Worm (Caenorhabditis elegans): ENCODE data around the gene xnd-1.
A peak's percentile ranks its signal among the peaks of the same experiment; 100 is the strongest.

xnd-1 gene

ce11 chrIII:5635179-5635578 lies 30.9 kb downstream of the xnd-1 start, which contains the start of gene ckk-1 (continued):
- no peak for TF ChIP-seq nhr-28 (tag; optimal IDR thresholded peaks at IDR 0.05)
- no peak for TF ChIP-seq lin-14 (GFP tag; optimal IDR thresholded peaks at IDR 0.05)
- TF ChIP-seq hlh-17 (GFP tag; optimal IDR thresholded peaks at IDR 0.05; ENCODE audit: borderline replicate concordance) = no peak
- TF ChIP-seq nhr-12 (tag; optimal IDR thresholded peaks at IDR 0.05) = no peak

DNA sequence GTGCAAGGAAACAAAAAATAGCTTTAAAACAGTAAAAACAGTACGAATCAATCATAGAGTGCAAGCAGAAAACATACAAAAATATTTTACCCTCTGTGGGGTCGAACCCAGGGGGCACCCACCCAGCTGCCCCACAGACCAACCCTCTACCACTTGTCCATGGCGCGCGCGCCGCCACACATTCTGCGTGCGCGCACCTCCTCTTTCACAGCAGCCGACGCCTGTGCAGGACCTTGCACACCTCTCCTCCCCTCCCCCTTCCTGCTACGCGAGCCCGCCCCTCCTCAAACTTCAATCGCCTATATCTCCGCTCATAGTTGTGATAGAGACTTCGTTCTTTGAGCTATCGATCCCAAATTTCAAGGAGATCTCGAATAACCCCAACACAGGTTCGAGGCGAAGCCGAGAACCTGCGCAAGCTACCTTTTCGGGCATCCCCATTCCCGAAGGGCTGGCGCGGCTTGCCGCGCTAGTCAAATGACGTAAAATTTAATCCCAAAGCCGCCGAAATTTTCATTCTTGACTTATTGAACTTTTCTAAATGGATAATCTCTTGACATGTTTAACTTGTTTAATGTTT lies 33.1 kb downstream of the xnd-1 start:
- TF ChIP-seq unc-98 (GFP tag; IDR thresholded peaks at IDR 0.05) (0 out of 2 replicates have a peak, but pooled peaks have one; percentile 31), nhr-71 (tag; optimal IDR thresholded peaks at IDR 0.05) (peak; percentile 24), rnt-1 (tag; optimal IDR thresholded peaks at IDR 0.05) (peak; percentile 51), lin-14 (GFP tag; optimal IDR thresholded peaks at IDR 0.05) (peak; percentile 23), snpc-4 (tag; optimal IDR thresholded peaks at IDR 0.05) (peak; percentile 53), nhr-19 (GFP tag; conservative IDR thresholded peaks at IDR 0.05) (peak; percentile 90), mab-9 (GFP tag; IDR thresholded peaks at IDR 0.05) (peak; percentile 72; the same call in 1 of the 2 replicates), isw-1 (GFP tag; IDR thresholded peaks at IDR 0.05) (peak; percentile 30; the same call in 1 of the 2 replicates), grh-1 (GFP tag; IDR thresholded peaks at IDR 0.05) (peak; percentile 81), ceh-88 (GFP tag; IDR thresholded peaks at IDR 0.05) (peak; percentile 52; the same call in 1 of the 2 replicates)

- no peak for TF ChIP-seq hlh-4 (tag; optimal IDR thresholded peaks at IDR 0.05)
- peak; percentile 27 for TF ChIP-seq isw-1 (GFP tag; IDR thresholded peaks at IDR 0.05)
- TF ChIP-seq pag-3 (tag; optimal IDR thresholded peaks at IDR 0.05; ENCODE audit: borderline replicate concordance, insufficient read depth) = no peak
- peak in 1 of 3 experiments; percentile 28 for TF ChIP-seq dpl-1 (GFP tag; optimal IDR thresholded peaks at IDR 0.05)
- no peak for TF ChIP-seq sptf-1 (tag; optimal IDR thresholded peaks at IDR 0.05)
- TF ChIP-seq pqm-1 (tag; optimal IDR thresholded peaks at IDR 0.05) = no peak
- no peak for TF ChIP-seq unc-62 (GFP tag; optimal IDR thresholded peaks at IDR 0.05)
- TF ChIP-seq fkh-8 (tag; optimal IDR thresholded peaks at IDR 0.05) = peak; percentile 94
- peak; percentile 38 for TF ChIP-seq tbx-2 (tag; optimal IDR thresholded peaks at IDR 0.05)
- no peak for TF ChIP-seq jun-1 (tag; optimal IDR thresholded peaks at IDR 0.05)
- no peak for TF ChIP-seq ama-1 (optimal IDR thresholded peaks at IDR 0.05)
- no peak for TF ChIP-seq ztf-4 (tag; optimal IDR thresholded peaks at IDR 0.05)
- TF ChIP-seq snu-23 (GFP tag; optimal IDR thresholded peaks at IDR 0.05) = peak; percentile 51
- peak; percentile 34 for TF ChIP-seq mef-2 (tag; optimal IDR thresholded peaks at IDR 0.05)
- no peak for TF ChIP-seq elt-3 (tag; optimal IDR thresholded peaks at IDR 0.05)
- no peak for TF ChIP-seq C34B4.2 (tag; optimal IDR thresholded peaks at IDR 0.05)
- TF ChIP-seq xbp-1 (tag; optimal IDR thresholded peaks at IDR 0.05) = peak; percentile 28
- TF ChIP-seq nhr-19 (GFP tag; conservative IDR thresholded peaks at IDR 0.05) = no peak
- peak; percentile 86 for TF ChIP-seq lin-14 (GFP tag; optimal IDR thresholded peaks at IDR 0.05)
- peak; percentile 36 for TF ChIP-seq fos-1 (tag; optimal IDR thresholded peaks at IDR 0.05)
- no peak for TF ChIP-seq unc-30 (tag; optimal IDR thresholded peaks at IDR 0.05)
- TF ChIP-seq unc-98 (GFP tag; IDR thresholded peaks at IDR 0.05) = no peak
- TF ChIP-seq egl-13 (tag; optimal IDR thresholded peaks at IDR 0.05) = peak; percentile 57
- TF ChIP-seq ceh-90 (tag; optimal IDR thresholded peaks at IDR 0.05) = no peak
- TF ChIP-seq lsy-2 (tag; optimal IDR thresholded peaks at IDR 0.05) = peak; percentile 43 to 62
- peak; percentile 2 for TF ChIP-seq lin-13 (GFP tag; optimal IDR thresholded peaks at IDR 0.05)
- peak; percentile 74 for TF ChIP-seq nhr-47 (tag; optimal IDR thresholded peaks at IDR 0.05)
- TF ChIP-seq tlp-1 (tag; optimal IDR thresholded peaks at IDR 0.05) = no peak
- peak; percentile 15 for TF ChIP-seq nhr-11 (tag; optimal IDR thresholded peaks at IDR 0.05)
- no peak for TF ChIP-seq ceh-63 (GFP tag; optimal IDR thresholded peaks at IDR 0.05)
- TF ChIP-seq C04F5.9 (tag; optimal IDR thresholded peaks at IDR 0.05) = no peak
- TF ChIP-seq unc-86 (tag; optimal IDR thresholded peaks at IDR 0.05) = peak; percentile 76
- peak; percentile 13 for TF ChIP-seq snpc-4 (tag; optimal IDR thresholded peaks at IDR 0.05)
- peak; percentile 42 for TF ChIP-seq aly-2 (tag; optimal IDR thresholded peaks at IDR 0.05)
- no peak for TF ChIP-seq nhr-77 (tag; optimal IDR thresholded peaks at IDR 0.05)
- peak; percentile 2 for TF ChIP-seq lir-3 (tag; optimal IDR thresholded peaks at IDR 0.05; ENCODE audit: poor library complexity)
- no peak for TF ChIP-seq F16B12.6 (tag; optimal IDR thresholded peaks at IDR 0.05)
- TF ChIP-seq nhr-28 (tag; optimal IDR thresholded peaks at IDR 0.05) = no peak
- peak; percentile 16 for TF ChIP-seq rnt-1 (tag; optimal IDR thresholded peaks at IDR 0.05)
- peak; percentile 43 for TF ChIP-seq dsc-1 (tag; optimal IDR thresholded peaks at IDR 0.05)
- TF ChIP-seq efl-3 (GFP tag; optimal IDR thresholded peaks at IDR 0.05) = no peak
- TF ChIP-seq nhr-85 (tag) = no peak
Measured at ce11 chrIII:5639893-5640292, 35.6 kb downstream of the xnd-1 start.
